Worm (Caenorhabditis elegans): ENCODE measurements around the gene mans-2.

ce11 chrV:12032060-12032459, 46.8 kb upstream of the mans-2 start, which contains the start of gene pkc-1:
- TF ChIP-seq pqm-1 (tag; optimal IDR thresholded peaks at IDR 0.05): no peak
- TF ChIP-seq lim-6 (tag; optimal IDR thresholded peaks at IDR 0.05): no peak
- TF ChIP-seq zip-5 (tag; optimal IDR thresholded peaks at IDR 0.05): no peak
- TF ChIP-seq ama-1 (optimal IDR thresholded peaks at IDR 0.05): no peak
- no peak for TF ChIP-seq ceh-22 (tag; optimal IDR thresholded peaks at IDR 0.05)
- TF ChIP-seq unc-86 (tag; optimal IDR thresholded peaks at IDR 0.05): no peak
- no peak for TF ChIP-seq pros-1 (tag; optimal IDR thresholded peaks at IDR 0.05)
- TF ChIP-seq F13H6.1 (tag; optimal IDR thresholded peaks at IDR 0.05): no peak

All from whole organism, late embryonic.